Worm (Caenorhabditis elegans) whole organism, L1 larva: ENCODE data around the gene scl-10.

Experiments
- aha-1 ChIP-seq: fragments of 150-350 bp; optimal IDR thresholded peaks from 2 replicates; lab custom pipeline; 2014; ENCODE audit warnings: missing biosample characterization, missing genetic modification characterization
- grh-1 ChIP-seq: fragments of 200-800 bp; sonication (Bioruptor generic); IDR thresholded peaks from 2 replicates; pipeline ENCODE4 v1.3.6; 2022; ENCODE audit warnings: missing genetic modification reagents, missing genetic modification characterization, missing compliant biosample characterization
- lin-13 ChIP-seq: fragments of 150-350 bp; optimal IDR thresholded peaks from 2 replicates; lab custom pipeline; 2014; ENCODE audit warnings: missing biosample characterization, missing genetic modification reagents, missing genetic modification characterization
- snpc-4 ChIP-seq: fragments of 150-350 bp; optimal IDR thresholded peaks from 2 replicates; lab custom pipeline; 2014; ENCODE audit warnings: missing biosample characterization, missing genetic modification characterization
- unc-130 ChIP-seq: fragments of 150-350 bp; optimal IDR thresholded peaks from 2 replicates; lab custom pipeline; 2017; ENCODE audit warnings: missing biosample characterization, missing genetic modification characterization, inconsistent platforms
- ztf-4 ChIP-seq: fragments of 150-350 bp; optimal IDR thresholded peaks from 2 replicates; lab custom pipeline; 2014; ENCODE audit warnings: missing biosample characterization, missing genetic modification characterization

- no peak for TF ChIP-seq ztf-4
- TF ChIP-seq aha-1 (tag; lab: Kevin White, UChicago), result no peak
- no peak for TF ChIP-seq snpc-4 (tag; lab: Kevin White, UChicago)
- TF ChIP-seq grh-1 (GFP tag; lab: Robert Waterston, UW), result no peak
- TF ChIP-seq unc-130 (tag; lab: Kevin White, UChicago), result no peak
- no peak for TF ChIP-seq lin-13 (GFP tag; lab: Kevin White, UChicago)
Observed at ce11 chrIV:13086705-13087104, 38.4 kb downstream of the scl-10 start, which contains the start of gene spin-2.
